Worm (Caenorhabditis elegans): ENCODE measurements around the gene ZK637.12.
"Not testable (repeated sequence)": the region's sequence is repeated elsewhere in the genome, so short reads cannot be mapped to it uniquely, and the experiment has no call there.

The ZK637.12 gene

ce11 chrIII:8901078-8901477 lies 23.0 kb upstream of the ZK637.12 start:
- TF ChIP-seq dox-1 (GFP tag; IDR thresholded peaks at IDR 0.05) (peak; percentile 81), F33H1.4 (GFP tag; IDR thresholded peaks at IDR 0.05) (peak; percentile 69), lin-54 (GFP tag; optimal IDR thresholded peaks at IDR 0.05) (peak; percentile 21), ekl-4 (GFP tag; IDR thresholded peaks at IDR 0.05) (peak; percentile 79), madf-6 (GFP tag; IDR thresholded peaks at IDR 0.05) (peak; percentile 69), Y53G8AR.9 (GFP tag; conservative IDR thresholded peaks at IDR 0.05) (0 out of 2 replicates have a peak, but pooled peaks have one; percentile 45), F39B2.1 (GFP tag; IDR thresholded peaks at IDR 0.05) (peak; percentile 99), mcd-1 (GFP tag; IDR thresholded peaks at IDR 0.05) (peak; percentile 56), D2030.7 (GFP tag; IDR thresholded peaks at IDR 0.05) (peak; percentile 39; the same call in 1 of the 2 replicates), rcor-1 (GFP tag; IDR thresholded peaks at IDR 0.05) (peak; percentile 42; the same call in 1 of the 2 replicates), hmg-1.2 (GFP tag; IDR thresholded peaks at IDR 0.05) (0 out of 2 replicates have a peak, but pooled peaks have one; percentile 42), aptf-2 (GFP tag; conservative IDR thresholded peaks at IDR 0.05) (peak; percentile 55; the same call in 1 of the 2 replicates), lsl-1 (GFP tag; optimal IDR thresholded peaks at IDR 0.05) (peak; percentile 12), snpc-4 (tag; optimal IDR thresholded peaks at IDR 0.05) (peak in 1 of 4 experiments; percentile 39), nfyb-1 (GFP tag; IDR thresholded peaks at IDR 0.05) (0 out of 2 replicates have a peak, but pooled peaks have one; percentile 11), pbrm-1 (GFP tag; IDR thresholded peaks at IDR 0.05) (peak; percentile 90), tbp1 (GFP tag; optimal IDR thresholded peaks at IDR 0.05) (peak; percentile 39), cebp-1 (tag; optimal IDR thresholded peaks at IDR 0.05) (peak; percentile 3)
- not testable (repeated sequence) for TF ChIP-seq snpc-4 (GFP tag; optimal IDR thresholded peaks at IDR 0.05); cebp-1 (GFP tag; IDR thresholded peaks at IDR 0.05)

DNA sequence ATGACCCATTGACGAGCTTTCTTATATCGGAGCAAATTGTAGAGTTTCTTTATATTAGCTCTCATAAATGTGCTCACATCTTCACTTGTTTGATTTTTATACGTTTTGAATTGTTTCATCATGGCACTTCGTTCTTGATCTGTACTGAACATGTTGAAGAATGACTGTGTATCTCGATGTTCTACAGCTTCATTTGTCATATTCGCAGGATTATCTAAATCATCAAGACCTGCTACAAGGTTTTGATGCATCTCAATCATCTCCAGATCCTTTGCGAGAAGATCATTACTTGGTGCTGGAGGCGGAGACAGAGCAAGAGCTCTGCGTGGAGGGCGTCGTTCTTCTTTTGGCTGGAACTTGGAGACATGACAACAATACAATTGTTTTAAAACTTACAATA lies 20.8 kb upstream of the ZK637.12 start:
- no peak for TF ChIP-seq hmg-1.2 (GFP tag; IDR thresholded peaks at IDR 0.05)

- TF ChIP-seq ztf-18 (tag; optimal IDR thresholded peaks at IDR 0.05) (peak; percentile 87), rec-8 (tag; optimal IDR thresholded peaks at IDR 0.05) (no peak), bed-2 (GFP tag; IDR thresholded peaks at IDR 0.05) (peak; percentile 91), nfya-1 (tag; optimal IDR thresholded peaks at IDR 0.05; ENCODE audit: borderline replicate concordance, insufficient read depth) (no peak), Y56A3A.18 (GFP tag; IDR thresholded peaks at IDR 0.05) (peak; percentile 85), B0336.3 (GFP tag; IDR thresholded peaks at IDR 0.05) (peak; percentile 99), unc-62 (GFP tag; optimal IDR thresholded peaks at IDR 0.05) (no peak), somi-1 (GFP tag; optimal IDR thresholded peaks at IDR 0.05) (peak; percentile 65), efl-1 (GFP tag; optimal IDR thresholded peaks at IDR 0.05) (peak; percentile 98), attf-3 (GFP tag; conservative IDR thresholded peaks at IDR 0.05) (peak; percentile 85), F10E7.11 (tag; optimal IDR thresholded peaks at IDR 0.05) (peak; percentile 49), ztf-26 (tag; optimal IDR thresholded peaks at IDR 0.05) (peak; percentile 93), let-607 (tag; optimal IDR thresholded peaks at IDR 0.05) (peak; percentile 88 to 91), aptf-3 (GFP tag; IDR thresholded peaks at IDR 0.05) (no peak), hmg-1.2 (GFP tag; IDR thresholded peaks at IDR 0.05) (peak; percentile 86), snpc-3.4 (tag; optimal IDR thresholded peaks at IDR 0.05) (peak; percentile 90), dpl-1 (GFP tag; optimal IDR thresholded peaks at IDR 0.05) (peak; percentile 97), B0035.1 (tag; optimal IDR thresholded peaks at IDR 0.05) (peak; percentile 58), die-1 (tag; optimal IDR thresholded peaks at IDR 0.05) (peak; percentile 34), egl-18 (GFP tag; IDR thresholded peaks at IDR 0.05) (peak; percentile 77; the same call in 1 of the 2 replicates), mel-28 (tag; optimal IDR thresholded peaks at IDR 0.05; ENCODE audit: borderline replicate concordance) (no peak), let-526 (GFP tag; IDR thresholded peaks at IDR 0.05) (0 out of 2 replicates have a peak, but pooled peaks have one; percentile 65), F57A8.1 (GFP tag; optimal IDR thresholded peaks at IDR 0.05) (no peak), K11D2.4 (GFP tag; IDR thresholded peaks at IDR 0.05) (peak; percentile 93), ztf-28 (GFP tag; IDR thresholded peaks at IDR 0.05) (peak; percentile 74; the same call in 1 of the 2 replicates), hsf-1 (GFP tag; IDR thresholded peaks at IDR 0.05) (peak; percentile 93)
Measured at ce11 chrIII:8904044-8904443, 20.0 kb upstream of the ZK637.12 start, which contains the start of gene lin-9. lin-9 (minus strand) TSS chrIII:8904131.
